Fruit fly (Drosophila melanogaster): ENCODE measurements around the gene Osi8.

Gene Osi8

dm6 chr3R:6290289-6290688 is 35.3 kb downstream of the Osi8 start:
- TF ChIP-seq Med (GFP tag) (peak; percentile 21), Ets65A (GFP tag) (peak; percentile 91), kni (GFP tag; optimal IDR thresholded peaks at IDR 0.05) (peak; percentile 70), sens (GFP tag) (peak; percentile 43), Pdp1 (GFP tag; optimal IDR thresholded peaks at IDR 0.05) (peak in 1 of 2 experiments; percentile 24), CG2199 (GFP tag; IDR thresholded peaks at IDR 0.05) (0 out of 3 replicates have a peak, but pooled peaks have one; percentile 52), crc (GFP tag; optimal IDR thresholded peaks at IDR 0.05) (no peak), CG42726 (GFP tag; IDR thresholded peaks at IDR 0.05; ENCODE audit: partially characterized antibody) (no peak), sd (tag; optimal IDR thresholded peaks at IDR 0.05) (peak; percentile 6), lov (optimal IDR thresholded peaks at IDR 0.05) (no peak), lov (GFP tag; IDR thresholded peaks at IDR 0.05) (no peak), vvl (GFP tag; IDR thresholded peaks at IDR 0.05) (peak; percentile 40; the same call in 1 of the 2 replicates), dan (GFP tag; IDR thresholded peaks at IDR 0.05) (no peak), CG3281 (GFP tag; optimal IDR thresholded peaks at IDR 0.05) (no peak), ci (GFP tag; IDR thresholded peaks at IDR 0.05) (0 out of 3 replicates have a peak, but pooled peaks have one; percentile 20)

dm6 chr3R:6291437-6291836 is 36.5 kb downstream of the Osi8 start, which contains the start of gene Osi13:
Gene Osi13 (plus strand): TSS chr3R:6291737.
- peak in 1 of 2 experiments; percentile 3 for TF ChIP-seq prd (optimal IDR thresholded peaks at IDR 0.05)
- TF ChIP-seq prd (GFP tag; IDR thresholded peaks at IDR 0.05) = no peak
- no peak for TF ChIP-seq slbo (GFP tag; IDR thresholded peaks at IDR 0.05)

- TF ChIP-seq Kr (GFP tag; optimal IDR thresholded peaks at IDR 0.05) (no peak), grn (GFP tag; optimal IDR thresholded peaks at IDR 0.05) (peak; percentile 74), tap (tag; optimal IDR thresholded peaks at IDR 0.05) (no peak), gfzf (GFP tag; optimal IDR thresholded peaks at IDR 0.05) (no peak), sd (tag; optimal IDR thresholded peaks at IDR 0.05) (peak; percentile 44), Xbp1 (GFP tag; optimal IDR thresholded peaks at IDR 0.05) (no peak), CG11560 (tag; IDR thresholded peaks at IDR 0.05) (0 out of 3 replicates have a peak, but pooled peaks have one; percentile 7), kni (GFP tag; optimal IDR thresholded peaks at IDR 0.05) (peak; percentile 57), Blimp-1 (GFP tag; optimal IDR thresholded peaks at IDR 0.05) (peak; percentile 86), crol (GFP tag; IDR thresholded peaks at IDR 0.05) (peak; percentile 57; the same call in 1 of the 2 replicates), CG2875 (GFP tag; optimal IDR thresholded peaks at IDR 0.05) (no peak)
Measured at dm6 chr3R:6294046-6294445, 39.1 kb downstream of the Osi8 start.

dm6 chr3R:6297164-6297563 is 42.2 kb downstream of the Osi8 start:
- TF ChIP-seq chinmo (GFP tag; IDR thresholded peaks at IDR 0.05; ENCODE audit: partially characterized antibody) = 0 out of 4 replicates have a peak, but pooled peaks have one; percentile 49
- no peak for TF ChIP-seq Oaz (GFP tag; IDR thresholded peaks at IDR 0.05)
- TF ChIP-seq CG6689 (GFP tag; IDR thresholded peaks at IDR 0.05) = no peak
- TF ChIP-seq Side (GFP tag; optimal IDR thresholded peaks at IDR 0.05) = no peak
- no peak for TF ChIP-seq gsb (GFP tag; IDR thresholded peaks at IDR 0.05)
- no peak for TF ChIP-seq HLH4C (GFP tag; IDR thresholded peaks at IDR 0.05; ENCODE audit: partially characterized antibody)
- TF ChIP-seq Trl (optimal IDR thresholded peaks at IDR 0.05) = no peak
- TF ChIP-seq Trl (GFP tag; optimal IDR thresholded peaks at IDR 0.05) = no peak
- no peak for TF ChIP-seq her (GFP tag; optimal IDR thresholded peaks at IDR 0.05)
- peak; percentile 53 for TF ChIP-seq CG11504 (tag; optimal IDR thresholded peaks at IDR 0.05)
- TF ChIP-seq klu (GFP tag; IDR thresholded peaks at IDR 0.05) = no peak
- peak; percentile 82 for TF ChIP-seq Blimp-1 (GFP tag; optimal IDR thresholded peaks at IDR 0.05)
- TF ChIP-seq C15 (GFP tag; IDR thresholded peaks at IDR 0.05) = no peak
- no peak for TF ChIP-seq gsb-n (tag; optimal IDR thresholded peaks at IDR 0.05)
- no peak for TF ChIP-seq CG3281 (GFP tag; optimal IDR thresholded peaks at IDR 0.05)
- peak; percentile 72 for TF ChIP-seq sd (tag; optimal IDR thresholded peaks at IDR 0.05)
- TF ChIP-seq Sox102F (GFP tag; optimal IDR thresholded peaks at IDR 0.05) = peak; percentile 0
- no peak for TF ChIP-seq sob (GFP tag; IDR thresholded peaks at IDR 0.05)
- no peak for TF ChIP-seq CG7357 (GFP tag; IDR thresholded peaks at IDR 0.05)
- no peak for TF ChIP-seq Xrp1 (GFP tag; IDR thresholded peaks at IDR 0.05)
- TF ChIP-seq ab (GFP tag; optimal IDR thresholded peaks at IDR 0.05) = no peak
- TF ChIP-seq pita (GFP tag; optimal IDR thresholded peaks at IDR 0.05) = no peak
- TF ChIP-seq abd-A (tag; optimal IDR thresholded peaks at IDR 0.05) = peak; percentile 16
- no peak for TF ChIP-seq CG18011 (GFP tag; optimal IDR thresholded peaks at IDR 0.05)
- TF ChIP-seq kni (GFP tag; optimal IDR thresholded peaks at IDR 0.05) = peak; percentile 46
